Fruit fly (Drosophila melanogaster): ENCODE results near the gene Hus1-like.

The Hus1-like gene

dm6 chr3R:4806318-4806757, 5.6 kb downstream of the Hus1-like start (continued):
- no peak for TF ChIP-seq ato (GFP tag; IDR thresholded peaks at IDR 0.05; ENCODE audit: partially characterized antibody)
- peak; percentile 46 for TF ChIP-seq abd-A (tag; optimal IDR thresholded peaks at IDR 0.05)
- TF ChIP-seq CG11085 (GFP tag; IDR thresholded peaks at IDR 0.05) = no peak
- peak; percentile 29 for TF ChIP-seq Sry-β (GFP tag; optimal IDR thresholded peaks at IDR 0.05)
- no peak for TF ChIP-seq slbo (GFP tag; IDR thresholded peaks at IDR 0.05)
- no peak for TF ChIP-seq CG4617 (GFP tag; optimal IDR thresholded peaks at IDR 0.05; ENCODE audit: borderline replicate concordance)
- peak; percentile 67 for TF ChIP-seq CG14965 (GFP tag; optimal IDR thresholded peaks at IDR 0.05; ENCODE audit: borderline replicate concordance)
- peak; percentile 39 for TF ChIP-seq CG12236 (GFP tag; optimal IDR thresholded peaks at IDR 0.05)
- no peak for TF ChIP-seq CG17612 (GFP tag; IDR thresholded peaks at IDR 0.05)
- no peak for TF ChIP-seq Doc2 (GFP tag; IDR thresholded peaks at IDR 0.05)
- TF ChIP-seq gcm2 (GFP tag; optimal IDR thresholded peaks at IDR 0.05) = peak; percentile 30
- TF ChIP-seq CG2199 (GFP tag; IDR thresholded peaks at IDR 0.05) = no peak
- TF ChIP-seq nau (GFP tag; optimal IDR thresholded peaks at IDR 0.05) = peak; percentile 91
- no peak for TF ChIP-seq lov (optimal IDR thresholded peaks at IDR 0.05)
- peak; percentile 68; the same call in 1 of the 3 replicates for TF ChIP-seq lov (GFP tag; IDR thresholded peaks at IDR 0.05)
- TF ChIP-seq CG7839 (tag; optimal IDR thresholded peaks at IDR 0.05) = peak; percentile 37
- peak; percentile 70; the same call in 1 of the 3 replicates for TF ChIP-seq CG34422 (GFP tag; IDR thresholded peaks at IDR 0.05)
- no peak for TF ChIP-seq Dfd (GFP tag; optimal IDR thresholded peaks at IDR 0.05)
- peak; percentile 49 for TF ChIP-seq pfk (GFP tag; optimal IDR thresholded peaks at IDR 0.05)
- peak; percentile 24 for TF ChIP-seq Mad (GFP tag; optimal IDR thresholded peaks at IDR 0.05)
- no peak for TF ChIP-seq sob (GFP tag; IDR thresholded peaks at IDR 0.05)
- peak; percentile 58 for TF ChIP-seq CG4360 (GFP tag; IDR thresholded peaks at IDR 0.05)
- TF ChIP-seq Poxn (GFP tag; IDR thresholded peaks at IDR 0.05) = no peak
- TF ChIP-seq Oli (tag; optimal IDR thresholded peaks at IDR 0.05) = peak; percentile 11
- TF ChIP-seq eve (GFP tag; optimal IDR thresholded peaks at IDR 0.05) = no peak
- TF ChIP-seq CG9437 (GFP tag; optimal IDR thresholded peaks at IDR 0.05) = peak; percentile 29
- TF ChIP-seq Max (GFP tag; optimal IDR thresholded peaks at IDR 0.05) = peak; percentile 64
- no peak for TF ChIP-seq slou (GFP tag; optimal IDR thresholded peaks at IDR 0.05)
- TF ChIP-seq jigr1 (GFP tag; IDR thresholded peaks at IDR 0.05) = no peak
- TF ChIP-seq CG16779 (GFP tag; IDR thresholded peaks at IDR 0.05) = no peak
- no peak for TF ChIP-seq hb (GFP tag; IDR thresholded peaks at IDR 0.05; ENCODE audit: partially characterized antibody)
- TF ChIP-seq CG7556 (GFP tag; optimal IDR thresholded peaks at IDR 0.05) = peak; percentile 55
- no peak for TF ChIP-seq Dip3 (GFP tag; optimal IDR thresholded peaks at IDR 0.05)
- TF ChIP-seq Lhr (GFP tag; optimal IDR thresholded peaks at IDR 0.05) = peak; percentile 40
- TF ChIP-seq CG17802 (tag; optimal IDR thresholded peaks at IDR 0.05) = no peak
- peak; percentile 41; the same call in 1 of the 3 replicates for TF ChIP-seq zfh1 (GFP tag; IDR thresholded peaks at IDR 0.05)
- peak; percentile 85 for TF ChIP-seq fd64A (GFP tag; optimal IDR thresholded peaks at IDR 0.05)
- TF ChIP-seq insv (GFP tag; optimal IDR thresholded peaks at IDR 0.05) = peak in 1 of 2 experiments; percentile 39
- no peak for TF ChIP-seq dan (GFP tag; IDR thresholded peaks at IDR 0.05)
- peak; percentile 30; the same call in 1 of the 2 replicates for TF ChIP-seq CG17328 (GFP tag; IDR thresholded peaks at IDR 0.05)
- no peak for TF ChIP-seq knrl (GFP tag; IDR thresholded peaks at IDR 0.05; ENCODE audit: partially characterized antibody)
- peak; percentile 49 for TF ChIP-seq CG8359 (GFP tag; optimal IDR thresholded peaks at IDR 0.05; ENCODE audit: borderline replicate concordance)
- TF ChIP-seq CG6791 (GFP tag; IDR thresholded peaks at IDR 0.05; ENCODE audit: partially characterized antibody) = no peak
- peak; percentile 18; the same call in 1 of the 2 replicates for TF ChIP-seq rib (GFP tag; IDR thresholded peaks at IDR 0.05)
- TF ChIP-seq Doc3 (GFP tag; IDR thresholded peaks at IDR 0.05; ENCODE audit: partially characterized antibody) = no peak
- peak; percentile 70 for TF ChIP-seq CG31441 (GFP tag; IDR thresholded peaks at IDR 0.05)
- TF ChIP-seq nmo (GFP tag; optimal IDR thresholded peaks at IDR 0.05) = no peak
- no peak for TF ChIP-seq TFAM (GFP tag; optimal IDR thresholded peaks at IDR 0.05)
- TF ChIP-seq CG2116 (GFP tag; optimal IDR thresholded peaks at IDR 0.05) = peak; percentile 42
- TF ChIP-seq NC2β (GFP tag; optimal IDR thresholded peaks at IDR 0.05) = peak; percentile 60
- 0 out of 3 replicates have a peak, but pooled peaks have one; percentile 27 for TF ChIP-seq CG17361 (GFP tag; IDR thresholded peaks at IDR 0.05)
